Worm (Caenorhabditis elegans) whole organism, L2 larva: ENCODE data around the gene gpcp-1.

Experiments
- C34F6.9 ChIP-seq: fragments of 150-350 bp; optimal IDR thresholded peaks from 2 replicates; lab custom pipeline; 2014; ENCODE audit warnings: missing biosample characterization, missing genetic modification characterization
- mab-5 ChIP-seq: fragments of 150-350 bp; optimal IDR thresholded peaks from 2 replicates; lab custom pipeline; 2014; ENCODE audit warnings: missing biosample characterization, missing genetic modification characterization
- nhr-11 ChIP-seq: fragments of 150-350 bp; optimal IDR thresholded peaks from 2 replicates; lab custom pipeline; 2014; ENCODE audit warnings: missing biosample characterization, missing genetic modification characterization
- sma-9 ChIP-seq, 2 experiments: fragments of 150-350 bp in 1 of 2; sonication (generic microtip) in 1 of 2; optimal IDR thresholded peaks; 2 replicates each; lab custom pipeline; 2014 to 2016; ENCODE audit warnings: missing genetic modification characterization in 2 of 2, mild to moderate bottlenecking in 1 of 2, missing biosample characterization in 1 of 2, missing compliant biosample characterization in 1 of 2, missing genetic modification reagents in 1 of 2, moderate library complexity in 1 of 2

The gpcp-1 gene

DNA sequence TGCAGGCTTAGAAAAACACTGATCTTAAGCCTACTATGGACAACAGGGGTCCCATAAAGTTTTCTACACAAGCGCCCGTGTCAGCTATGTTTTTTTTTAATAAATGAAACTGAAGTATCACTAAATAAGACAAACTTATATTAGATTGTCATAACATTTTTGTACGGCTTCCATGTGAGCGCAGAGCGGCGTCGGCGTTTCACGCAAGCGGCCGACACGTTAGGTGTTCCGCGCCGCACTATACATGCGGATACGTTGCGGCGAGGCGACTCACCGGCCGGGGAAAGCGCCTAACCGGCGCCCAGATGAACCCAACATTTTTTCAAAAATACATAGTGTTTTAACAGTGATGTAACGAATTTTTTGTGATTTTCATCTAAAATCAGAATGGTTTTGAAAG is 52.8 kb downstream of the gpcp-1 start:
- no peak for TF ChIP-seq nhr-11 (tag; lab: Kevin White, UChicago)
- TF ChIP-seq C34F6.9 (tag; lab: Kevin White, UChicago), result no peak
- TF ChIP-seq mab-5 (tag; lab: Kevin White, UChicago), result no peak
- no peak for TF ChIP-seq sma-9 (GFP tag; optimal IDR thresholded peaks at IDR 0.05; lab: Kevin White, UChicago)
- TF ChIP-seq sma-9 (tag; optimal IDR thresholded peaks at IDR 0.05; lab: Kevin White, UChicago), result no peak
